Worm (Caenorhabditis elegans) whole organism, L4 larva: ENCODE results near the gene C34C12.8.

Source experiments
- F26F4.8 ChIP-seq: fragments of 200-800 bp; sonication (Bioruptor generic); conservative IDR thresholded peaks from 2 replicates; pipeline ENCODE4 v1.3.6; 2022; ENCODE audit warnings: missing genetic modification characterization, missing compliant biosample characterization
- F37D6.2 ChIP-seq: sonication (generic microtip); optimal IDR thresholded peaks from 2 replicates; lab custom pipeline; 2016; ENCODE audit warnings: mild to moderate bottlenecking, missing genetic modification characterization, missing compliant biosample characterization
- F44E2.7 ChIP-seq: fragments of 200-800 bp; sonication (Bioruptor generic); IDR thresholded peaks from 2 replicates; pipeline ENCODE4 v2.1.2; 2022; ENCODE audit warnings: missing genetic modification characterization, missing compliant biosample characterization
- T26A8.4 ChIP-seq: fragments of 200-800 bp; sonication (Bioruptor generic); IDR thresholded peaks from 2 replicates; pipeline ENCODE4 v1.3.6; 2022; ENCODE audit warnings: missing genetic modification characterization, missing compliant biosample characterization
- Y5F2A.4 ChIP-seq: fragments of 200-800 bp; sonication (Bioruptor generic); optimal IDR thresholded peaks from 2 replicates; lab custom pipeline; 2018; ENCODE audit warnings: mild to moderate bottlenecking, missing genetic modification characterization, missing compliant biosample characterization
- ZK337.2 ChIP-seq: fragments of 200-800 bp; sonication (Bioruptor generic); IDR thresholded peaks from 2 replicates; pipeline ENCODE4 v1.3.6; 2022; ENCODE audit warnings: missing genetic modification reagents, missing genetic modification characterization, missing compliant biosample characterization
- aha-1 ChIP-seq: fragments of 150-350 bp; peaks from one replicate; lab custom pipeline; 2014; ENCODE audit warnings: missing biosample characterization, missing genetic modification characterization
- arid-1 ChIP-seq: fragments of 200-800 bp; sonication (Bioruptor generic); conservative IDR thresholded peaks from 2 replicates; pipeline ENCODE4 v1.3.6; 2022; ENCODE audit warnings: missing genetic modification reagents, missing genetic modification characterization, missing compliant biosample characterization
- attf-4 ChIP-seq: sonication (generic microtip); optimal IDR thresholded peaks from 3 replicates; lab custom pipeline; 2017; ENCODE audit warnings: missing biosample characterization, missing genetic modification characterization
- ceh-20 ChIP-seq: fragments of 200-800 bp; sonication (Bioruptor generic); IDR thresholded peaks from 2 replicates; pipeline ENCODE4 v1.3.6; 2022; ENCODE audit warnings: missing genetic modification reagents, missing genetic modification characterization, missing compliant biosample characterization
- ceh-28 ChIP-seq: fragments of 150-350 bp; optimal IDR thresholded peaks from 2 replicates; lab custom pipeline; 2014; ENCODE audit warnings: missing biosample characterization, missing genetic modification reagents, missing genetic modification characterization
- ceh-62 ChIP-seq: sonication (generic microtip); optimal IDR thresholded peaks from 2 replicates; lab custom pipeline; 2017; ENCODE audit warnings: missing biosample characterization, missing genetic modification characterization
- ces-1 ChIP-seq: fragments of 150-350 bp; sonication (generic microtip); optimal IDR thresholded peaks from 4 replicates; lab custom pipeline; 2014; ENCODE audit warnings: missing biosample characterization, missing genetic modification reagents, missing genetic modification characterization
- ctbp-1 ChIP-seq: fragments of 200-800 bp; sonication (Bioruptor generic); IDR thresholded peaks from 2 replicates; pipeline ENCODE4 v1.3.6; 2022; ENCODE audit warnings: missing genetic modification reagents, missing genetic modification characterization, missing compliant biosample characterization
- daf-16 ChIP-seq, 3 experiments: sonication (generic microtip); optimal IDR thresholded peaks; 2 replicates each; lab custom pipeline; 2016 to 2017; ENCODE audit warnings: missing genetic modification characterization in 3 of 3, missing genetic modification reagents in 3 of 3, mild to moderate bottlenecking in 2 of 3, missing compliant biosample characterization in 2 of 3, missing biosample characterization in 1 of 3, moderate library complexity in 1 of 3
- daf-8 ChIP-seq: fragments of 200-800 bp; sonication (Bioruptor generic); IDR thresholded peaks from 2 replicates; pipeline ENCODE4 v1.3.6; 2022; ENCODE audit warnings: missing genetic modification characterization, missing compliant biosample characterization
- dmd-8 ChIP-seq: fragments of 200-800 bp; sonication (Bioruptor generic); IDR thresholded peaks from 2 replicates; pipeline ENCODE4 v1.3.6; 2022; ENCODE audit warnings: missing genetic modification characterization, missing compliant biosample characterization
- dmd-9 ChIP-seq: fragments of 200-800 bp; sonication (Bioruptor generic); IDR thresholded peaks from 2 replicates; pipeline ENCODE4 v1.3.6; 2022; ENCODE audit warnings: missing genetic modification reagents, missing genetic modification characterization, missing compliant biosample characterization
- dpl-1 ChIP-seq: fragments of 150-350 bp; optimal IDR thresholded peaks from 2 replicates; lab custom pipeline; 2014; ENCODE audit warnings: missing biosample characterization, missing genetic modification reagents, missing genetic modification characterization
- egl-27 ChIP-seq: sonication (generic microtip); optimal IDR thresholded peaks from 3 replicates; lab custom pipeline; 2017; ENCODE audit warnings: missing biosample characterization, missing genetic modification reagents, missing genetic modification characterization
- lin-15B ChIP-seq: fragments of 150-350 bp; sonication (generic microtip); optimal IDR thresholded peaks from 3 replicates; lab custom pipeline; 2014; ENCODE audit warnings: missing biosample characterization, missing genetic modification characterization
- lin-38 ChIP-seq: fragments of 200-800 bp; sonication (Bioruptor generic); IDR thresholded peaks from 2 replicates; pipeline ENCODE4 v1.3.6; 2022; ENCODE audit warnings: missing genetic modification reagents, missing genetic modification characterization, missing compliant biosample characterization
- madf-5 ChIP-seq, 2 experiments: fragments of 200-800 bp; sonication (Bioruptor generic); IDR thresholded peaks; 2 replicates each; pipeline ENCODE4 v1.3.6; 2022; ENCODE audit warnings: missing compliant biosample characterization in 2 of 2, missing genetic modification characterization in 2 of 2
- mdt-29 ChIP-seq: fragments of 200-800 bp; sonication (Bioruptor generic); IDR thresholded peaks from 2 replicates; pipeline ENCODE4 v1.3.6; 2022; ENCODE audit warnings: missing genetic modification reagents, missing genetic modification characterization, missing compliant biosample characterization
- mes-2 ChIP-seq: sonication (generic microtip); optimal IDR thresholded peaks from 2 replicates; lab custom pipeline; 2016; ENCODE audit warnings: missing genotype, mild to moderate bottlenecking, missing genetic modification characterization, missing compliant biosample characterization; ENCODE audit not compliant: poor library complexity, severe bottlenecking
- nhr-111 ChIP-seq: fragments of 200-800 bp; sonication (Bioruptor generic); optimal IDR thresholded peaks from 2 replicates; lab custom pipeline; 2018; ENCODE audit warnings: mild to moderate bottlenecking, missing genetic modification characterization, missing compliant biosample characterization
- nhr-25 ChIP-seq: sonication (generic microtip); optimal IDR thresholded peaks from 2 replicates; lab custom pipeline; 2017; ENCODE audit warnings: missing genetic modification characterization, mild to moderate bottlenecking, missing compliant biosample characterization, antibody characterized with exemption, moderate library complexity, borderline replicate concordance; ENCODE audit not compliant: insufficient read depth
- nhr-42 ChIP-seq: fragments of 200-800 bp; sonication (Bioruptor generic); IDR thresholded peaks from 2 replicates; pipeline ENCODE4 v1.3.6; 2022; ENCODE audit warnings: missing genetic modification characterization, missing compliant biosample characterization
- nhr-48 ChIP-seq: sonication (generic microtip); optimal IDR thresholded peaks from 2 replicates; lab custom pipeline; 2016; ENCODE audit warnings: mild to moderate bottlenecking, missing genetic modification characterization, missing compliant biosample characterization
- nhr-6 ChIP-seq: fragments of 150-350 bp; optimal IDR thresholded peaks from 2 replicates; lab custom pipeline; 2014; ENCODE audit warnings: missing biosample characterization, missing genetic modification characterization
- nhr-77 ChIP-seq: fragments of 150-350 bp; optimal IDR thresholded peaks from 2 replicates; lab custom pipeline; 2014; ENCODE audit warnings: missing biosample characterization, missing genetic modification characterization
- rbr-2 ChIP-seq: sonication (generic microtip); optimal IDR thresholded peaks from 2 replicates; lab custom pipeline; 2016; ENCODE audit warnings: missing genotype, missing genetic modification characterization, missing compliant biosample characterization
- sdz-12 ChIP-seq: fragments of 200-800 bp; sonication (Bioruptor generic); optimal IDR thresholded peaks from 2 replicates; lab custom pipeline; 2018; ENCODE audit warnings: mild to moderate bottlenecking, missing genetic modification characterization, missing compliant biosample characterization
- skn-1 ChIP-seq: fragments of 150-350 bp; optimal IDR thresholded peaks from 2 replicates; lab custom pipeline; 2014; ENCODE audit warnings: missing biosample characterization, missing genetic modification characterization
- spr-1 ChIP-seq: sonication (generic microtip); optimal IDR thresholded peaks from 2 replicates; lab custom pipeline; 2016; ENCODE audit warnings: mild to moderate bottlenecking, missing genetic modification characterization, missing compliant biosample characterization
- spr-3 ChIP-seq: fragments of 200-800 bp; sonication (Bioruptor generic); optimal IDR thresholded peaks from 2 replicates; lab custom pipeline; 2018; ENCODE audit warnings: mild to moderate bottlenecking, missing genetic modification characterization, missing compliant biosample characterization
- tra-1 ChIP-seq: fragments of 200-800 bp; sonication (Bioruptor generic); IDR thresholded peaks from 2 replicates; pipeline ENCODE4 v1.3.6; 2022; ENCODE audit warnings: missing genetic modification reagents, missing genetic modification characterization, missing compliant biosample characterization
- unc-62 ChIP-seq, 3 experiments: fragments of 150-350 bp in 1 of 3; sonication (generic microtip); optimal IDR thresholded peaks in 2 of 3; peaks in 1 of 3; 1 replicate in 1 of 3; 2 replicates in 2 of 3; lab custom pipeline; 2014 to 2017; ENCODE audit warnings: missing biosample characterization in 3 of 3, missing genetic modification characterization in 3 of 3, missing genetic modification reagents in 3 of 3, missing genotype in 1 of 3
- zfp-2 ChIP-seq: sonication (generic microtip); optimal IDR thresholded peaks from 2 replicates; lab custom pipeline; 2016; ENCODE audit warnings: mild to moderate bottlenecking, missing genetic modification characterization, missing compliant biosample characterization

The C34C12.8 gene

ce11 chrIII:3435152-3435551, 25.1 kb upstream of the C34C12.8 start (continued):
- TF ChIP-seq daf-16 (GFP tag; optimal IDR thresholded peaks at IDR 0.05; lab: Kevin White, UChicago) (no peak), daf-16 (tag; optimal IDR thresholded peaks at IDR 0.05; lab: Kevin White, UChicago) (no peak), sdz-12 (no peak), nhr-42 (GFP tag; lab: Robert Waterston, UW) (no peak), lin-38 (GFP tag; lab: Robert Waterston, UW) (no peak), spr-3 (no peak), nhr-6 (no peak), F26F4.8 (GFP tag; lab: Robert Waterston, UW) (no peak)

ce11 chrIII:3437139-3437538, 23.1 kb upstream of the C34C12.8 start:
- TF ChIP-seq zfp-2 (tag; lab: Kevin White, UChicago) (no peak), daf-16 (GFP tag; optimal IDR thresholded peaks at IDR 0.05; lab: Kevin White, UChicago) (no peak), daf-16 (tag; optimal IDR thresholded peaks at IDR 0.05; lab: Kevin White, UChicago) (no peak), daf-8 (no peak), sdz-12 (no peak), dmd-9 (GFP tag; lab: Robert Waterston, UW) (no peak), F37D6.2 (tag; lab: Kevin White, UChicago) (no peak), Y5F2A.4 (GFP tag; lab: Kevin White, UChicago) (no peak), mdt-29 (no peak), ZK337.2 (GFP tag; lab: Robert Waterston, UW) (no peak), ceh-20 (GFP tag; lab: Robert Waterston, UW) (0 out of 2 replicates have a peak, but pooled peaks have one; percentile 40), arid-1 (GFP tag; lab: Robert Waterston, UW) (no peak), attf-4 (tag; lab: Kevin White, UChicago) (no peak), F44E2.7 (no peak), egl-27 (tag; lab: Kevin White, UChicago) (no peak), aha-1 (peak; percentile 93), dmd-8 (no peak), ceh-28 (tag; lab: Kevin White, UChicago) (no peak), dpl-1 (GFP tag; lab: Kevin White, UChicago) (no peak), lin-15B (tag; lab: Kevin White, UChicago) (no peak), nhr-111 (GFP tag; lab: Kevin White, UChicago) (no peak), nhr-77 (tag; lab: Kevin White, UChicago) (no peak), rbr-2 (tag; lab: Kevin White, UChicago) (peak; percentile 2), T26A8.4 (GFP tag; lab: Robert Waterston, UW) (no peak), nhr-42 (GFP tag; lab: Robert Waterston, UW) (no peak), ces-1 (GFP tag; lab: Kevin White, UChicago) (no peak), skn-1 (tag; lab: Kevin White, UChicago) (no peak), ctbp-1 (GFP tag; lab: Robert Waterston, UW) (no peak), tra-1 (GFP tag; lab: Robert Waterston, UW) (no peak), ceh-62 (tag; lab: Kevin White, UChicago) (no peak), madf-5 (GFP tag; IDR thresholded peaks at IDR 0.05; lab: Robert Waterston, UW) (no peak), unc-62 (GFP tag; optimal IDR thresholded peaks at IDR 0.05 in 1 of 2; lab: Kevin White, UChicago) (peak in 1 of 2 experiments; percentile 28), unc-62 (tag; optimal IDR thresholded peaks at IDR 0.05; lab: Kevin White, UChicago) (no peak)

ce11 chrIII:3444139-3444538, 16.1 kb upstream of the C34C12.8 start, which contains the start of gene spe-41:
TSS of gene spe-41 (minus strand) at chrIII:3444210.
- TF ChIP-seq tra-1 (GFP tag; lab: Robert Waterston, UW): no peak
- no peak for TF ChIP-seq nhr-48 (tag; lab: Kevin White, UChicago)
- peak; percentile 90 for TF ChIP-seq aha-1
- TF ChIP-seq spr-1 (tag; lab: Kevin White, UChicago): no peak
- TF ChIP-seq nhr-25 (tag; lab: Kevin White, UChicago): no peak
- TF ChIP-seq mes-2: no peak
